Worm (Caenorhabditis elegans) whole organism, early embryonic: ENCODE results near the gene C07G1.7.

Experiments
- aly-1 ChIP-seq: sonication (generic microtip); optimal IDR thresholded peaks from 2 replicates; lab custom pipeline; 2016; ENCODE audit warnings: missing genetic modification characterization, missing compliant biosample characterization
- ama-1 ChIP-seq: fragments of 150-350 bp; optimal IDR thresholded peaks from 2 replicates; lab custom pipeline; 2014
- ceh-36 ChIP-seq: sonication (generic microtip); optimal IDR thresholded peaks from 2 replicates; lab custom pipeline; 2016; ENCODE audit warnings: missing genetic modification characterization, inconsistent platforms, missing compliant biosample characterization

- TF ChIP-seq ama-1 (no peak), aly-1 (tag; lab: Kevin White, UChicago) (no peak), ceh-36 (tag; lab: Kevin White, UChicago) (no peak)
These were observed 43.0 kb downstream of the C07G1.7 start, which contains the start of gene clec-52 for ce11 chrIV:8168660-8169059.
